Worm (Caenorhabditis elegans) whole organism, L1 larva: ENCODE data around the gene M163.8.

Experiments used
- aha-1 ChIP-seq: fragments of 150-350 bp; optimal IDR thresholded peaks from 2 replicates; lab custom pipeline; 2014; ENCODE audit warnings: missing biosample characterization, missing genetic modification characterization
- ces-1 ChIP-seq: fragments of 150-350 bp; optimal IDR thresholded peaks from 2 replicates; lab custom pipeline; 2014; ENCODE audit warnings: missing biosample characterization, missing genetic modification reagents, missing genetic modification characterization
- jun-1 ChIP-seq: fragments of 150-350 bp; optimal IDR thresholded peaks from 2 replicates; lab custom pipeline; 2014; ENCODE audit warnings: missing biosample characterization, missing genetic modification reagents, missing genetic modification characterization
- mef-2 ChIP-seq: fragments of 150-350 bp; optimal IDR thresholded peaks from 2 replicates; lab custom pipeline; 2014; ENCODE audit warnings: missing biosample characterization, missing genetic modification characterization

- TF ChIP-seq aha-1 (tag; lab: Kevin White, UChicago) (no peak), mef-2 (no peak), jun-1 (tag; lab: Kevin White, UChicago) (no peak), ces-1 (GFP tag; lab: Kevin White, UChicago) (no peak)
These were observed 10.1 kb downstream of the M163.8 start for ce11 chrX:14495075-14495474.
